Fruit fly (Drosophila melanogaster): Measurements from ENCODE around the gene CG7126.
A peak's percentile ranks its signal among the peaks of the same experiment; 100 is the strongest.

Gene CG7126

DNA sequence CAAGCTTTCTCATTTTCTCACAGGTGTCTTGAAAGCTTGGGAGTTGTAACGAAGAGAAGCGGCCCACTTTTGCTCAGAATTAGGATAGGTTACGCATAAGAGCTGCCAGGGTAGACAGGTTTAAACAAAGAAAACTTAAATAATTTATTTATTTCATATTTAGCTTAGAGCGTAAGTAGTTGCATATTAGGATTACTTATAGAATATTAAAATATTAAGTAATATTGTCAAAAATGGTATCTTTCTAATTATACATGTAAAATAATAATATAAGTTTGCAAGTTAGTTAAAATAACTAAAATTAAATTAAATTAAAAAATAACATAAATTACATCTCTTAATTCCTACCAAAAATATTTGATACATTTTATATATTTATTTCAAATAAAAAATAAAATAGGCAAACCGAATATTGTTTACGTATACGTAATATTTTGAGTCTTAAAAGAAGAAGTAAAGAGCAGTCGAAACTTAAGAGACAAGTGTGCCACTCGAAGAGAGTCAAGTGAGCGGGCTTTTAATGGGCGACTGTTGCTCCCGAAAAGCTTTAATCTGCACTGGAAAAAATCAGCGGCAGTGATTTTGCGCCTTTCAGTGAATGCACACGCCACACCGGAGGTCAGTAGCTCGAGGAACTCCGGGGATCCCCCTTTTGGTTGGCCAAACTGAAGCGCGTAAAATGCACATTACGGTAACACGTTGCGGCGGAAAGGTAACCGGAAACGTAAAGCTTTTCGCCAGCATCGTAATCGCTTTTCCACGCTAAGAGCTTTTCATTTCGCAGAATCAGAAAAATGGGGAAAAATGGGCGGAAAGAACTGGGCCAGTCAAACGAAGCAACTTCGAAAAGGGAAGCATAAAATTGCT lies 12.4 kb upstream of the CG7126 start:
- TF ChIP-seq CG7271 (tag; optimal IDR thresholded peaks at IDR 0.05) (no peak), CG17612 (GFP tag; IDR thresholded peaks at IDR 0.05) (no peak), CG31441 (GFP tag; IDR thresholded peaks at IDR 0.05) (peak; percentile 36; the same call in 1 of the 2 replicates), CG8765 (GFP tag; IDR thresholded peaks at IDR 0.05) (no peak), fd102C (GFP tag; optimal IDR thresholded peaks at IDR 0.05) (no peak), sob (GFP tag; IDR thresholded peaks at IDR 0.05) (peak; percentile 38), CG33213 (GFP tag; optimal IDR thresholded peaks at IDR 0.05) (no peak), row (GFP tag; IDR thresholded peaks at IDR 0.05) (peak; percentile 42; the same call in 1 of the 3 replicates), Stat92E (GFP tag; optimal IDR thresholded peaks at IDR 0.05) (no peak), trem (tag; optimal IDR thresholded peaks at IDR 0.05) (no peak), CG2129 (GFP tag; IDR thresholded peaks at IDR 0.05; ENCODE audit: partially characterized antibody) (no peak), ERR (GFP tag; optimal IDR thresholded peaks at IDR 0.05) (no peak), CG32772 (GFP tag; IDR thresholded peaks at IDR 0.05) (no peak), slou (GFP tag; optimal IDR thresholded peaks at IDR 0.05) (no peak), gcm (GFP tag; optimal IDR thresholded peaks at IDR 0.05) (no peak), ken (GFP tag; IDR thresholded peaks at IDR 0.05) (peak; percentile 39; the same call in 1 of the 3 replicates), Opbp (GFP tag; IDR thresholded peaks at IDR 0.05; ENCODE audit: partially characterized antibody) (no peak), CG9215 (GFP tag; IDR thresholded peaks at IDR 0.05) (no peak), wek (GFP tag; optimal IDR thresholded peaks at IDR 0.05) (no peak), CG7963 (GFP tag; IDR thresholded peaks at IDR 0.05; ENCODE audit: partially characterized antibody) (no peak), CG2199 (GFP tag; IDR thresholded peaks at IDR 0.05) (no peak), Dp (GFP tag; optimal IDR thresholded peaks at IDR 0.05) (no peak), E2f2 (GFP tag; IDR thresholded peaks at IDR 0.05) (no peak; the same call in 1 of the 2 replicates), Hr39 (optimal IDR thresholded peaks at IDR 0.05) (no peak), grau (tag; optimal IDR thresholded peaks at IDR 0.05) (peak; percentile 46), Awh (GFP tag; IDR thresholded peaks at IDR 0.05) (no peak), CG5953 (GFP tag; IDR thresholded peaks at IDR 0.05) (0 out of 2 replicates have a peak, but pooled peaks have one; percentile 4), Hmx (GFP tag; optimal IDR thresholded peaks at IDR 0.05) (no peak), Ptx1 (GFP tag; IDR thresholded peaks at IDR 0.05) (peak; percentile 41), Hsf (GFP tag; optimal IDR thresholded peaks at IDR 0.05) (no peak), ssp (GFP tag; IDR thresholded peaks at IDR 0.05) (no peak), luna (GFP tag; optimal IDR thresholded peaks at IDR 0.05) (no peak), Oli (tag; optimal IDR thresholded peaks at IDR 0.05) (no peak), ab (GFP tag; optimal IDR thresholded peaks at IDR 0.05) (no peak), pb (GFP tag; optimal IDR thresholded peaks at IDR 0.05) (peak; percentile 4), Blimp-1 (GFP tag; optimal IDR thresholded peaks at IDR 0.05) (no peak), CG3838 (GFP tag; optimal IDR thresholded peaks at IDR 0.05) (no peak), Dip3 (GFP tag; optimal IDR thresholded peaks at IDR 0.05) (peak; percentile 14), CG3407 (GFP tag; optimal IDR thresholded peaks at IDR 0.05) (no peak), pan (optimal IDR thresholded peaks at IDR 0.05) (no peak), pan (GFP tag; optimal IDR thresholded peaks at IDR 0.05 in 1 of 2, IDR thresholded peaks at IDR 0.05 in 1 of 2) (peak in 1 of 2 experiments; percentile 47), prd (optimal IDR thresholded peaks at IDR 0.05) (no peak), prd (GFP tag; IDR thresholded peaks at IDR 0.05) (0 out of 3 replicates have a peak, but pooled peaks have one; percentile 39), CTCF (GFP tag; optimal IDR thresholded peaks at IDR 0.05) (peak; percentile 6), CG7556 (GFP tag; optimal IDR thresholded peaks at IDR 0.05) (peak; percentile 33), CG16863 (GFP tag; optimal IDR thresholded peaks at IDR 0.05) (peak; percentile 8), CG10274 (GFP tag; optimal IDR thresholded peaks at IDR 0.05) (no peak), slp2 (GFP tag; optimal IDR thresholded peaks at IDR 0.05) (no peak), Elba2 (GFP tag; optimal IDR thresholded peaks at IDR 0.05) (no peak), CG6813 (GFP tag; optimal IDR thresholded peaks at IDR 0.05) (no peak), br (optimal IDR thresholded peaks at IDR 0.05) (no peak)
